Worm (Caenorhabditis elegans) whole organism, L4/young adult: ENCODE measurements around the gene C52B9.19.

ENCODE experiments used
- W03F9.2 ChIP-seq: fragments of 150-350 bp; optimal IDR thresholded peaks from 2 replicates; lab custom pipeline; 2014; ENCODE audit warnings: missing biosample characterization, missing genetic modification characterization
- dao-5 ChIP-seq: sonication (generic microtip); optimal IDR thresholded peaks from 2 replicates; lab custom pipeline; 2016; ENCODE audit warnings: missing genotype, missing genetic modification characterization, moderate library complexity, missing compliant biosample characterization
- him-1 ChIP-seq: sonication (generic microtip); optimal IDR thresholded peaks from 2 replicates; lab custom pipeline; 2016; ENCODE audit warnings: missing genotype, missing genetic modification reagents, missing genetic modification characterization, missing compliant biosample characterization

ce11 chrX:4328816-4329215, 46.5 kb downstream of the C52B9.19 start, which contains the start of gene C24A8.5:
- TF ChIP-seq W03F9.2 (tag; lab: Kevin White, UChicago) (no peak), him-1 (no peak), dao-5 (tag; lab: Kevin White, UChicago) (no peak)
